Worm (Caenorhabditis elegans) whole organism, L3 larva: ENCODE data around the gene C33F10.4.

Experiments
- R02D3.7 ChIP-seq: fragments of 150-350 bp; optimal IDR thresholded peaks from 2 replicates; lab custom pipeline; 2014; ENCODE audit warnings: missing biosample characterization, missing genetic modification characterization
- ama-1 ChIP-seq: fragments of 150-350 bp; optimal IDR thresholded peaks from 2 replicates; lab custom pipeline; 2018
- ceh-82 ChIP-seq: fragments of 150-350 bp; optimal IDR thresholded peaks from 2 replicates; lab custom pipeline; 2014; ENCODE audit warnings: missing biosample characterization, missing genetic modification characterization
- egl-27 ChIP-seq: sonication (generic microtip); optimal IDR thresholded peaks from 4 replicates; lab custom pipeline; 2017; ENCODE audit warnings: missing biosample characterization, missing genetic modification reagents, missing genetic modification characterization
- egl-5 ChIP-seq: fragments of 150-350 bp; optimal IDR thresholded peaks from 2 replicates; lab custom pipeline; 2017; ENCODE audit warnings: missing biosample characterization, missing genetic modification reagents, missing genetic modification characterization, inconsistent platforms
- elt-1 ChIP-seq: fragments of 150-350 bp; optimal IDR thresholded peaks from 2 replicates; lab custom pipeline; 2014; ENCODE audit warnings: missing biosample characterization, missing genetic modification characterization
- elt-2 ChIP-seq: sonication (generic microtip); optimal IDR thresholded peaks from 2 replicates; lab custom pipeline; 2016; ENCODE audit warnings: missing genetic modification reagents, mild to moderate bottlenecking, missing genetic modification characterization, missing compliant biosample characterization
- elt-3 ChIP-seq, 3 experiments: fragments of 150-350 bp in 1 of 3; sonication (generic microtip) in 2 of 3; optimal IDR thresholded peaks; 2 replicates in 2 of 3; 4 replicates in 1 of 3; lab custom pipeline; 2014 to 2017; ENCODE audit warnings: missing biosample characterization in 3 of 3, missing genetic modification characterization in 3 of 3
- fkh-10 ChIP-seq: sonication (generic microtip); optimal IDR thresholded peaks from 2 replicates; lab custom pipeline; 2017; ENCODE audit warnings: missing biosample characterization, missing genetic modification reagents, missing genetic modification characterization
- fkh-2 ChIP-seq: fragments of 150-350 bp; optimal IDR thresholded peaks from 2 replicates; lab custom pipeline; 2014; ENCODE audit warnings: missing biosample characterization, missing genetic modification reagents, missing genetic modification characterization
- jun-1 ChIP-seq: fragments of 150-350 bp; optimal IDR thresholded peaks from 2 replicates; lab custom pipeline; 2014; ENCODE audit warnings: missing biosample characterization, missing genetic modification reagents, missing genetic modification characterization
- lin-39 ChIP-seq: fragments of 150-350 bp; optimal IDR thresholded peaks from 2 replicates; lab custom pipeline; 2018; ENCODE audit warnings: missing biosample characterization, missing genetic modification reagents, missing genetic modification characterization
- lsy-12 ChIP-seq: sonication (generic microtip); optimal IDR thresholded peaks from 2 replicates; lab custom pipeline; 2016; ENCODE audit warnings: mild to moderate bottlenecking, missing genetic modification characterization, missing compliant biosample characterization
- nfya-1 ChIP-seq: sonication (generic microtip); optimal IDR thresholded peaks from 2 replicates; lab custom pipeline; 2017; ENCODE audit warnings: missing genetic modification characterization, mild to moderate bottlenecking, missing compliant biosample characterization, antibody characterized with exemption, moderate library complexity; ENCODE audit not compliant: insufficient read depth
- nhr-12 ChIP-seq: fragments of 150-350 bp; optimal IDR thresholded peaks from 2 replicates; lab custom pipeline; 2014; ENCODE audit warnings: missing biosample characterization, missing genetic modification characterization
- nhr-23 ChIP-seq: fragments of 150-350 bp; optimal IDR thresholded peaks from 2 replicates; lab custom pipeline; 2014; ENCODE audit warnings: missing biosample characterization, missing genetic modification reagents, missing genetic modification characterization
- nhr-237 ChIP-seq: fragments of 150-350 bp; optimal IDR thresholded peaks from 2 replicates; lab custom pipeline; 2014; ENCODE audit warnings: missing biosample characterization, missing genetic modification characterization
- nhr-25 ChIP-seq: sonication (generic microtip); optimal IDR thresholded peaks from 2 replicates; lab custom pipeline; 2017; ENCODE audit warnings: missing biosample characterization, missing genetic modification characterization
- nhr-28 ChIP-seq: fragments of 150-350 bp; optimal IDR thresholded peaks from 2 replicates; lab custom pipeline; 2014; ENCODE audit warnings: missing biosample characterization, missing genetic modification characterization
- nhr-67 ChIP-seq: fragments of 150-350 bp; optimal IDR thresholded peaks from 2 replicates; lab custom pipeline; 2014; ENCODE audit warnings: missing biosample characterization, missing genetic modification characterization
- nhr-76 ChIP-seq: fragments of 150-350 bp; sonication (generic microtip); optimal IDR thresholded peaks from 5 replicates; lab custom pipeline; 2014; ENCODE audit warnings: missing biosample characterization, missing genetic modification characterization
- nhr-77 ChIP-seq: fragments of 150-350 bp; optimal IDR thresholded peaks from 2 replicates; lab custom pipeline; 2014; ENCODE audit warnings: missing biosample characterization, missing genetic modification characterization
- pha-4 ChIP-seq: fragments of 150-350 bp; optimal IDR thresholded peaks from 2 replicates; lab custom pipeline; 2014; ENCODE audit warnings: missing biosample characterization, missing genetic modification reagents, missing genetic modification characterization
- pqm-1 ChIP-seq: fragments of 150-350 bp; optimal IDR thresholded peaks from 2 replicates; lab custom pipeline; 2017; ENCODE audit warnings: missing biosample characterization, missing genetic modification characterization, inconsistent platforms
- sea-2 ChIP-seq: fragments of 150-350 bp; sonication (generic microtip); optimal IDR thresholded peaks from 4 replicates; lab custom pipeline; 2014; ENCODE audit warnings: missing biosample characterization, missing genetic modification reagents, missing genetic modification characterization
- skn-1 ChIP-seq: fragments of 150-350 bp; optimal IDR thresholded peaks from 2 replicates; lab custom pipeline; 2014; ENCODE audit warnings: missing biosample characterization, missing genetic modification characterization
- tbx-2 ChIP-seq: sonication (generic microtip); optimal IDR thresholded peaks from 2 replicates; lab custom pipeline; 2016; ENCODE audit warnings: mild to moderate bottlenecking, missing genetic modification characterization, missing compliant biosample characterization
- zag-1 ChIP-seq: fragments of 150-350 bp; optimal IDR thresholded peaks from 2 replicates; lab custom pipeline; 2014; ENCODE audit warnings: missing biosample characterization, missing genetic modification characterization
- ztf-11 ChIP-seq: fragments of 150-350 bp; optimal IDR thresholded peaks from 2 replicates; lab custom pipeline; 2014; ENCODE audit warnings: missing biosample characterization, missing genetic modification characterization
- ztf-4 ChIP-seq: fragments of 150-350 bp; optimal IDR thresholded peaks from 2 replicates; lab custom pipeline; 2014; ENCODE audit warnings: missing biosample characterization, missing genetic modification characterization

The C33F10.4 gene

DNA sequence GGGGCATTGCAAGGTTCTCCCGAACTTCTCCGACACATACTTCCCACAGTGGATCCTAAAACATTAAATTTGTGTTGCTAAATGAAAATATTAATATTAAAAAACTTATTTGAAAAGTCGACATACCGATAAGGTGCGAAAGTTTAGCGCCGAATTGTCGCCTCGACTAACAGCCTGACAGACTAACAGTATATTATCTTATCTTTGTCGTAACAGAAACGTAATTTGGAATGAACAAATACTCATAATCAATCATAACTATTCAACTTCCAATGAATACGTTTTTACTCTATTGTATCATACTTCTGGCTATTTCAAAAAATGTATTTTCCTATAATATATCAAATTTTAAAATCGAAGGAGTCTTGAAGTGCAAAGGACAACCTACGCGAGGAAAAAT lies 18.6 kb upstream of the C33F10.4 start, which contains the start of gene F26G1.11:
Gene F26G1.11, plus strand, starts transcription at position 205 of the 400 bp plus-strand sequence.
- no peak for TF ChIP-seq nfya-1 (tag; lab: Kevin White, UChicago)
- TF ChIP-seq zag-1 (tag; lab: Kevin White, UChicago): no peak
- TF ChIP-seq jun-1: peak; percentile 24
- TF ChIP-seq nhr-23: no peak
- peak; percentile 94 for TF ChIP-seq elt-2 (tag; lab: Kevin White, UChicago)
- TF ChIP-seq pqm-1 (tag; lab: Kevin White, UChicago): peak; percentile 81
- TF ChIP-seq sea-2 (GFP tag; lab: Kevin White, UChicago): no peak
- no peak for TF ChIP-seq ztf-11 (tag; lab: Kevin White, UChicago)

- TF ChIP-seq pha-4 (tag; lab: Kevin White, UChicago) (peak; percentile 49), elt-2 (tag; lab: Kevin White, UChicago) (no peak), egl-27 (tag; lab: Kevin White, UChicago) (no peak), lsy-12 (tag; lab: Kevin White, UChicago) (no peak)
Observed at ce11 chrII:4779753-4780152, 15.8 kb upstream of the C33F10.4 start.

- TF ChIP-seq ceh-82 (tag; lab: Kevin White, UChicago) (no peak), skn-1 (tag; lab: Kevin White, UChicago) (no peak), ama-1 (no peak), lsy-12 (tag; lab: Kevin White, UChicago) (no peak), zag-1 (tag; lab: Kevin White, UChicago) (no peak), nhr-237 (no peak), sea-2 (GFP tag; lab: Kevin White, UChicago) (no peak), nhr-77 (tag; lab: Kevin White, UChicago) (no peak), nhr-28 (tag; lab: Kevin White, UChicago) (no peak), ztf-4 (tag; lab: Kevin White, UChicago) (no peak), R02D3.7 (tag; lab: Kevin White, UChicago) (no peak), egl-27 (tag; lab: Kevin White, UChicago) (no peak), fkh-10 (GFP tag; lab: Kevin White, UChicago) (no peak), nhr-76 (no peak), egl-5 (tag; lab: Kevin White, UChicago) (no peak), lin-39 (tag; lab: Kevin White, UChicago) (no peak), tbx-2 (no peak)
- TF ChIP-seq, all 47 proteins: peak for 0
Observed at ce11 chrII:4784436-4784835, 11.1 kb upstream of the C33F10.4 start, which contains the start of gene nep-12. Gene nep-12 (minus strand): TSS chrII:4784536.

DNA sequence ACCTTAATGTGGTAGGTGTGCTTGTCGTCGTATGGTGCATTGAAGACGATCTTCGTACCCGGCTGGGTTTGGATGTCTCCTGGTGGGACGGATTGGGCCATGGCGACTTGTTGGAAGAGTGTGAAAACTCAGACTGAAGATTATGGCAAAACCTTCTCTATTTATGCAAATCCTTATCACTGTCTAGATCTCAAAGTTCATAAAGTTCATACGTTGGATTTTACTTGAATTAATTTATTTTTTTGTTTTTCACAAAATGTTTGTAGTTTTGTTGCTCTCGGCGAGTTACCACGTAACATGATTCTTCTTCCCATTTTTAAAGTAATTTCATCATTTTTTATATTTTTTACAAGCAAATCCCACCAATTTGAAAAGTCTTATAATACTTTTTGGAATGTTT lies 9.4 kb upstream of the C33F10.4 start, which contains the start of gene msp-3:
Gene msp-3, minus strand, starts transcription at position 101 of the 400 bp plus-strand sequence.
- TF ChIP-seq nhr-12 (no peak), pqm-1 (tag; lab: Kevin White, UChicago) (no peak), elt-1 (no peak)

DNA sequence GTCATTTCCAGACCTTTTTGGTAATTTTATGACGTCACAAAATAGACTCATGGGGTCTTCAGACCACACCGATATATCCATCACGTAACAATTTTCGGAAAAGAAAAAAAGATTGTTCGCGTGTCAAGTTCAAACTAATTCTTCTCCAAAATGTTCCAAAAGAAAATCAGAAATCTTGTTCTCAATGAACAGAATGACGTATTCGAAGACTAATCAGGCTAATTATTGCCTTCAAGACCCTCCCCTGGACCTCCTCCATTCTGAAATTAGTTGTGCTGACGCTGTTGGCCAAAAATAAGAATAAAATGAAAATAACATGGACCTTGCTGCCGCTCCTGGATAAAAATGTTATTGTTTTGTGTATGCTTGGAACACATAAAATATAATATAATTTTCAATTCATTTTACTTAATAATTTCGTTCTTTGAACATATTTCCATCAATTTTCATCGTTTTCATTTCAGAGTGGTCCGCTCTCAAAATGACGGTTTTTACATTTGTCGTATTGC lies 5.7 kb upstream of the C33F10.4 start, which contains the start of gene F26G1.15:
Gene F26G1.15, plus strand, starts transcription at position 459 of the 509 bp plus-strand sequence.
- no peak for TF ChIP-seq nhr-237
- no peak for TF ChIP-seq sea-2 (GFP tag; lab: Kevin White, UChicago)
- no peak for TF ChIP-seq elt-3 (tag; optimal IDR thresholded peaks at IDR 0.05; lab: Kevin White, UChicago)
- TF ChIP-seq nhr-76: no peak
- no peak for TF ChIP-seq nhr-77 (tag; lab: Kevin White, UChicago)
- no peak for TF ChIP-seq fkh-2 (tag; lab: Kevin White, UChicago)
- no peak for TF ChIP-seq nhr-28 (tag; lab: Kevin White, UChicago)
- no peak for TF ChIP-seq ztf-11 (tag; lab: Kevin White, UChicago)

DNA sequence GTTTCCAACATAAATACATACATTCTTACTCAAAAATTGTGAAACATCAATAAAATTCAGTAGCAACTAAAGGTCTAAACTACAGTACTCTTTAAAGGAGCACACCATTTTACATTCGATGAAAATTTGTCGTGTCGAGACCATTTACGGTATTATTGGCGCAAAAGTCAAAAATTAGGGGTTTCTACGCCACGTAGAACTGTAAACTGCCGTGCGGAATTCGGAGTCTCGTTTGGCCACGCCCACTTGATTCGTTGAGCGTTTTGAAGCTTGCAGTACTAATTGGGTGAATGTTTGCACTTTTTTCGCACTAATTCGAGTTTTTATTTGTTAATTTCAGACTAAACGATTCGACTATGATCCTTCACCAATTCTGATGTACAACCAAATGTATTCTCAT lies 4.9 kb upstream of the C33F10.4 start:
- TF ChIP-seq nhr-76: no peak
- TF ChIP-seq nhr-67 (tag; lab: Kevin White, UChicago): no peak
- TF ChIP-seq pha-4 (tag; lab: Kevin White, UChicago): no peak
- TF ChIP-seq fkh-10 (GFP tag; lab: Kevin White, UChicago): no peak
- no peak for TF ChIP-seq ama-1
- TF ChIP-seq egl-27 (tag; lab: Kevin White, UChicago): no peak
- no peak for TF ChIP-seq lin-39 (tag; lab: Kevin White, UChicago)
- TF ChIP-seq nhr-237: no peak
- TF ChIP-seq tbx-2: no peak
- TF ChIP-seq nhr-25 (tag; lab: Kevin White, UChicago): no peak
